Worm (Caenorhabditis elegans) whole organism, L3 larva: Measurements from ENCODE around the gene comt-3.

Experiments used
- R02D3.7 ChIP-seq: fragments of 150-350 bp; optimal IDR thresholded peaks from 2 replicates; lab custom pipeline; 2014; ENCODE audit warnings: missing biosample characterization, missing genetic modification characterization
- aly-2 ChIP-seq: fragments of 150-350 bp; optimal IDR thresholded peaks from 2 replicates; lab custom pipeline; 2014; ENCODE audit warnings: missing biosample characterization, missing genetic modification characterization
- ceh-28 ChIP-seq: fragments of 150-350 bp; optimal IDR thresholded peaks from 2 replicates; lab custom pipeline; 2014; ENCODE audit warnings: missing biosample characterization, missing genetic modification reagents, missing genetic modification characterization
- ceh-82 ChIP-seq: fragments of 150-350 bp; optimal IDR thresholded peaks from 2 replicates; lab custom pipeline; 2014; ENCODE audit warnings: missing biosample characterization, missing genetic modification characterization
- egl-27 ChIP-seq: sonication (generic microtip); optimal IDR thresholded peaks from 4 replicates; lab custom pipeline; 2017; ENCODE audit warnings: missing biosample characterization, missing genetic modification reagents, missing genetic modification characterization
- fos-1 ChIP-seq: fragments of 150-350 bp; optimal IDR thresholded peaks from 2 replicates; lab custom pipeline; 2014; ENCODE audit warnings: missing biosample characterization, missing genetic modification characterization
- nhr-23 ChIP-seq: fragments of 150-350 bp; optimal IDR thresholded peaks from 2 replicates; lab custom pipeline; 2014; ENCODE audit warnings: missing biosample characterization, missing genetic modification reagents, missing genetic modification characterization
- pha-4 ChIP-seq: fragments of 150-350 bp; optimal IDR thresholded peaks from 2 replicates; lab custom pipeline; 2014; ENCODE audit warnings: missing biosample characterization, missing genetic modification reagents, missing genetic modification characterization
- ztf-11 ChIP-seq: fragments of 150-350 bp; optimal IDR thresholded peaks from 2 replicates; lab custom pipeline; 2014; ENCODE audit warnings: missing biosample characterization, missing genetic modification characterization

- TF ChIP-seq nhr-23 (tag; lab: Kevin White, UChicago), result no peak
- TF ChIP-seq pha-4 (tag; lab: Kevin White, UChicago), result no peak
- TF ChIP-seq fos-1, result no peak
- TF ChIP-seq egl-27 (tag; lab: Kevin White, UChicago), result no peak
- TF ChIP-seq aly-2 (tag; lab: Kevin White, UChicago), result no peak
- TF ChIP-seq ceh-82 (tag; lab: Kevin White, UChicago), result no peak
- no peak for TF ChIP-seq ztf-11
- TF ChIP-seq R02D3.7 (tag; lab: Kevin White, UChicago), result no peak
- TF ChIP-seq ceh-28 (tag; lab: Kevin White, UChicago), result no peak
Observed at ce11 chrV:2110368-2110767, 53.0 kb downstream of the comt-3 start, which contains the start of gene F22F7.3.
